Worm (Caenorhabditis elegans): ENCODE measurements around the gene fzr-1.

Gene fzr-1

DNA sequence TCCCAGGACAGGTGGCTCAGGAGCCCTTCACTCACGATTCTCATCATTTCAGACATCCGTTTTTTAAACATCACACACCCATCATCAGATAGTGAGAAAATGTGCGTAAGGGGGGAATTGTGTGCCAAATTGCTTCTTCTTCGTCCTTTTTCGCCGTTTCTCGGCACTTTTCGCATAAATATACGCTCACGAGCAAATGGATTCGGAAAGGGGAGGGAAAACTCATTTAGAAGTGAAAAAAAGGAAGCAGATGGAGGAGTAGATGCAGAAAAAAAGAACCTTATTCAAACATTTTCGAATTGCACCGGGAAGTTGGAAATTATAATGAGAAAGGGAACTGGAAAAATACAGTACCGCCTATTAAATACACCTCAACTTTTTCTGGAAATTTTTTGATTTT lies 37.8 kb upstream of the fzr-1 start:
- peak; percentile 50 for TF ChIP-seq unc-42 (tag; optimal IDR thresholded peaks at IDR 0.05)
- no peak for TF ChIP-seq ahr-1 (tag; optimal IDR thresholded peaks at IDR 0.05)
- no peak for TF ChIP-seq ceh-31 (tag; optimal IDR thresholded peaks at IDR 0.05)

- TF ChIP-seq mec-3 (tag; optimal IDR thresholded peaks at IDR 0.05; ENCODE audit: borderline replicate concordance), result no peak
- TF ChIP-seq madf-2 (tag; optimal IDR thresholded peaks at IDR 0.05), result no peak
- no peak for TF ChIP-seq unc-3 (GFP tag; conservative IDR thresholded peaks at IDR 0.05)
- TF ChIP-seq unc-3 (tag; optimal IDR thresholded peaks at IDR 0.05), result no peak
- TF ChIP-seq dve-1 (tag; optimal IDR thresholded peaks at IDR 0.05), result no peak
- no peak for TF ChIP-seq Y22D7AL.16 (tag; optimal IDR thresholded peaks at IDR 0.05)
- TF ChIP-seq ttx-3 (tag; optimal IDR thresholded peaks at IDR 0.05), result no peak
- no peak for TF ChIP-seq pros-1 (tag; optimal IDR thresholded peaks at IDR 0.05)
- TF ChIP-seq lim-6 (tag; optimal IDR thresholded peaks at IDR 0.05), result no peak
- no peak for TF ChIP-seq pha-4 (tag; optimal IDR thresholded peaks at IDR 0.05)
- TF ChIP-seq syd-9 (tag; optimal IDR thresholded peaks at IDR 0.05), result no peak
- TF ChIP-seq ref-2 (tag; optimal IDR thresholded peaks at IDR 0.05), result no peak
- no peak for TF ChIP-seq ceh-22 (tag; optimal IDR thresholded peaks at IDR 0.05)
These were observed 36.2 kb upstream of the fzr-1 start, which contains the start of gene ZK1320.13 for ce11 chrII:9680493-9680892. TSS of gene ZK1320.13 (plus strand) at chrII:9680793.

DNA sequence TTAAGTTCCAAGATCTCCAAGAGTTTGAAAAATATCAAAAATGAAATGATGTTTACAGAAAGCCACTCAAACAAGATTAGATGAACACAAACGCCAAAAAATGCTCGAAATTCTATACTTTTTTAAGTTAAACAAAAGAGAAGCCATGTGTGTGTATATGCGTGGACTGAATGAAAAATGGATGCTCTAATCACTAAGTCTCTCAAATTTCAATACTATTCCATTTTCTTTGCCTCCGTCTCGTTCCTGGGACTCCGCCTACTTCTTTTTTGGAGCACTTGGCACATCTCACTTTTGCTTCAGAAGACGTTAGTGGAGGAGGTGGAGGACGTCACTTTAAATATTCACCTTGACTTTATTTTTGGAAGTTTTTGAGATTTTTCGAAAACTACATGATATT lies 35.6 kb upstream of the fzr-1 start:
- TF ChIP-seq unc-42 (tag; optimal IDR thresholded peaks at IDR 0.05) (no peak), ceh-2 (tag; optimal IDR thresholded peaks at IDR 0.05) (no peak), ceh-18 (tag; optimal IDR thresholded peaks at IDR 0.05) (no peak), gmeb-2 (tag; optimal IDR thresholded peaks at IDR 0.05) (no peak), odd-2 (tag; optimal IDR thresholded peaks at IDR 0.05) (no peak), syd-9 (tag; optimal IDR thresholded peaks at IDR 0.05) (no peak), ttx-3 (tag; optimal IDR thresholded peaks at IDR 0.05) (no peak), ceh-48 (tag; optimal IDR thresholded peaks at IDR 0.05) (no peak)

ce11 chrII:9677470-9677869 lies 33.2 kb upstream of the fzr-1 start:
- TF ChIP-seq ceh-30 (tag; optimal IDR thresholded peaks at IDR 0.05) (no peak), ceh-14 (tag; optimal IDR thresholded peaks at IDR 0.05) (no peak), lin-11 (tag; optimal IDR thresholded peaks at IDR 0.05) (no peak), K09A11.1 (tag; optimal IDR thresholded peaks at IDR 0.05; ENCODE audit: insufficient read depth) (no peak), mec-3 (tag; optimal IDR thresholded peaks at IDR 0.05; ENCODE audit: borderline replicate concordance) (no peak), elt-2 (tag; optimal IDR thresholded peaks at IDR 0.05) (no peak), gmeb-2 (tag; optimal IDR thresholded peaks at IDR 0.05) (no peak), T23F11.4 (GFP tag; optimal IDR thresholded peaks at IDR 0.05) (no peak), hlh-30 (tag; optimal IDR thresholded peaks at IDR 0.05; ENCODE audit: insufficient read depth) (no peak), ceh-34 (tag; optimal IDR thresholded peaks at IDR 0.05) (no peak), K02D7.2 (tag; optimal IDR thresholded peaks at IDR 0.05) (no peak), madf-2 (tag; optimal IDR thresholded peaks at IDR 0.05) (no peak), fkh-10 (GFP tag; optimal IDR thresholded peaks at IDR 0.05) (no peak), sox-2 (GFP tag; IDR thresholded peaks at IDR 0.05) (no peak), rnt-1 (tag; optimal IDR thresholded peaks at IDR 0.05) (no peak), pat-9 (tag; optimal IDR thresholded peaks at IDR 0.05) (no peak)

- TF ChIP-seq K09A11.1 (tag; optimal IDR thresholded peaks at IDR 0.05; ENCODE audit: insufficient read depth), result no peak
- TF ChIP-seq nhr-232 (tag; optimal IDR thresholded peaks at IDR 0.05), result no peak
- TF ChIP-seq hlh-30 (tag; optimal IDR thresholded peaks at IDR 0.05; ENCODE audit: insufficient read depth), result no peak
These were observed 30.4 kb upstream of the fzr-1 start, which contains the start of gene arc-1 for ce11 chrII:9674678-9675077. TSS of gene arc-1 (plus strand) at chrII:9674978.
